Fruit fly (Drosophila melanogaster) whole organism, wandering third instar larva: ENCODE data around the gene CG13653.

Experiments used
- Abd-B ChIP-seq: fragments of >200 bp; optimal IDR thresholded peaks from 2 replicates; lab custom pipeline; 2017; ENCODE audit warnings: missing biosample characterization, missing genetic modification characterization
- Dif ChIP-seq: fragments of 200-275, 200-300 bp; sonication (Bioruptor generic); optimal IDR thresholded peaks from 2 replicates; lab custom pipeline; 2018; ENCODE audit warnings: missing biosample characterization, missing genetic modification characterization; ENCODE audit not compliant: partially characterized antibody
- HLH106 ChIP-seq: fragments of 200-800 bp; optimal IDR thresholded peaks from 3 replicates; lab custom pipeline; 2019; ENCODE audit warnings: missing biosample characterization, mild to moderate bottlenecking, missing genetic modification characterization, moderate library complexity
- Hr83 ChIP-seq: fragments of 200-300 bp; sonication (Bioruptor generic); optimal IDR thresholded peaks from 2 replicates; lab custom pipeline; 2016; ENCODE audit warnings: missing biosample characterization, mild to moderate bottlenecking, missing genetic modification characterization, moderate library complexity; ENCODE audit not compliant: poor library complexity, severe bottlenecking
- N ChIP-seq: fragments of >200 bp; optimal IDR thresholded peaks from 2 replicates; lab custom pipeline; 2018; ENCODE audit warnings: missing biosample characterization, missing external identifiers, missing genetic modification characterization
- brk ChIP-seq: fragments of 200-800 bp; sonication (Bioruptor generic); optimal IDR thresholded peaks from 2 replicates; lab custom pipeline; 2016; ENCODE audit warnings: missing biosample characterization, mild to moderate bottlenecking, missing genetic modification characterization
- ey ChIP-seq: fragments of 200-800 bp; sonication (Bioruptor generic); optimal IDR thresholded peaks from 2 replicates; lab custom pipeline; 2016; ENCODE audit warnings: missing biosample characterization, missing genetic modification characterization
- foxo ChIP-seq, 2 experiments: fragments of 200-800 bp; sonication (Bioruptor generic); optimal IDR thresholded peaks; 2 replicates in 1 of 2; 3 replicates in 1 of 2; lab custom pipeline; 2016 to 2017; ENCODE audit warnings: missing biosample characterization in 2 of 2, missing genetic modification characterization in 2 of 2
- h ChIP-seq: fragments of 200-800 bp; sonication (Bioruptor generic); optimal IDR thresholded peaks from 3 replicates; lab custom pipeline; 2016; ENCODE audit warnings: missing biosample characterization, mild to moderate bottlenecking, missing genetic modification characterization
- lola ChIP-seq: fragments of >200 bp; optimal IDR thresholded peaks from 2 replicates; lab custom pipeline; 2017; ENCODE audit warnings: missing biosample characterization, missing genetic modification characterization
- pan ChIP-seq: fragments of >200 bp; optimal IDR thresholded peaks from 2 replicates; lab custom pipeline; 2017
- sage ChIP-seq: fragments of 200-800 bp; sonication (Bioruptor generic); optimal IDR thresholded peaks from 2 replicates; lab custom pipeline; 2016; ENCODE audit warnings: missing biosample characterization, mild to moderate bottlenecking, missing genetic modification characterization
- usp ChIP-seq: fragments of >200 bp; optimal IDR thresholded peaks from 2 replicates; lab custom pipeline; 2017; ENCODE audit warnings: missing biosample characterization, missing genetic modification characterization
- woc ChIP-seq: sonication (Bioruptor generic); optimal IDR thresholded peaks from 2 replicates; lab custom pipeline; 2016; ENCODE audit warnings: missing biosample characterization, mild to moderate bottlenecking, missing genetic modification characterization

dm6 chr3R:25183484-25184442, 11.6 kb upstream of the CG13653 start, which contains the start of gene dan:
- TF ChIP-seq Abd-B (no peak), pan (lab: Kevin White, UChicago) (no peak), Dif (peak; percentile 92), h (peak; percentile 43), foxo (GFP tag; optimal IDR thresholded peaks at IDR 0.05; lab: Kevin White, UChicago) (peak in 1 of 2 experiments; percentile 71), sage (GFP tag; lab: Kevin White, UChicago) (no peak), Hr83 (peak; percentile 38), HLH106 (tag; lab: Kevin White, UChicago) (peak; percentile 43), ey (no peak), brk (GFP tag; lab: Kevin White, UChicago) (no peak), lola (no peak), usp (GFP tag; lab: Kevin White, UChicago) (no peak), woc (GFP tag; lab: Kevin White, UChicago) (no peak), N (GFP tag; lab: Kevin White, UChicago) (no peak)
